Fruit fly (Drosophila melanogaster) whole organism, wandering third instar larva: ENCODE measurements around the gene meigo.

Experiments used
- Abd-B ChIP-seq: fragments of >200 bp; optimal IDR thresholded peaks from 2 replicates; lab custom pipeline; 2017; ENCODE audit warnings: missing biosample characterization, missing genetic modification characterization
- Dfd ChIP-seq: fragments of >200 bp; optimal IDR thresholded peaks from 2 replicates; lab custom pipeline; 2017; ENCODE audit warnings: missing biosample characterization, missing genetic modification characterization
- HLH106 ChIP-seq: fragments of 200-800 bp; optimal IDR thresholded peaks from 3 replicates; lab custom pipeline; 2019; ENCODE audit warnings: missing biosample characterization, mild to moderate bottlenecking, missing genetic modification characterization, moderate library complexity
- Myc ChIP-seq: fragments of >200 bp; optimal IDR thresholded peaks from 2 replicates; lab custom pipeline; 2017
- OdsH ChIP-seq: fragments of 200-800 bp; sonication (Bioruptor generic); optimal IDR thresholded peaks from 2 replicates; lab custom pipeline; 2016; ENCODE audit warnings: missing biosample characterization, mild to moderate bottlenecking, missing genetic modification characterization
- jim ChIP-seq: fragments of 175-275, 200-325 bp; sonication (Bioruptor generic); optimal IDR thresholded peaks from 2 replicates; lab custom pipeline; 2016; ENCODE audit warnings: missing biosample characterization, mild to moderate bottlenecking, missing genetic modification characterization
- pan ChIP-seq: fragments of >200 bp; optimal IDR thresholded peaks from 2 replicates; lab custom pipeline; 2017
- psq ChIP-seq: fragments of 200-800 bp; sonication (Bioruptor generic); optimal IDR thresholded peaks from 3 replicates; lab custom pipeline; 2017; ENCODE audit warnings: missing biosample characterization, mild to moderate bottlenecking, missing genetic modification characterization, moderate library complexity
- sage ChIP-seq: fragments of 200-800 bp; sonication (Bioruptor generic); optimal IDR thresholded peaks from 2 replicates; lab custom pipeline; 2016; ENCODE audit warnings: missing biosample characterization, mild to moderate bottlenecking, missing genetic modification characterization
- tai ChIP-seq: sonication (Bioruptor generic); optimal IDR thresholded peaks from 2 replicates; lab custom pipeline; 2016; ENCODE audit warnings: missing biosample characterization, missing genetic modification characterization
- usp ChIP-seq: fragments of >200 bp; optimal IDR thresholded peaks from 2 replicates; lab custom pipeline; 2017; ENCODE audit warnings: missing biosample characterization, missing genetic modification characterization
- woc ChIP-seq: sonication (Bioruptor generic); optimal IDR thresholded peaks from 2 replicates; lab custom pipeline; 2016; ENCODE audit warnings: missing biosample characterization, mild to moderate bottlenecking, missing genetic modification characterization

DNA sequence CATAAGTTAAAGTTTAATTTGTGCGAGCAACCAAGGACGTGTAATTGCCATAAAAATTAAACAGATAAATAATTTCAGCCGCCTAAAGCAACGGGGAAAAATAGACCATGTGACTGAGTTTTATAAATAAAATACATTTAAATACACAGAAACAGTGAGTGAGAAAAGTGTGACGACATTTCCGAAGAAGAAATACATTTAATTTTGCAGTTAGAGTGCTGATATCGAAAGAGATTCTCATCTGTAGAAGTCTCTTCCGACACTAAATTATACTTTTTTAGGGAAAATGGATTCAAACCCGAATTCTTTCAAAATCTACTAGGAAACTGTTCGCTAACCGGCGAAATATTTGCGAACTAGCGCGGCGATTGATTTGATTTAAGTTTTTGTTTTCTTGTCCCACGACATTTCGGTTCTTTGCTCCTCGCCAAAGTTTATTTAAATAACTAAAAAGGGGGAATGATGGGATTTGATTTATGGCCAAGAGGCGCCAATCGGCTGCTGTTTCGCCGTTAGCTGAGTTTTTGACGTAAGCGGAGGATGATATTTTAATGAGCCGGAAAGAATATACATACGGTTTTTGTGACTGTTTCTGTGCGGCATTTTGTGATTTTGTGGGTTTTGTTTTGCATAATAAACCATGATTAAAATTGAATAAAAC lies 51.6 kb downstream of the meigo start:
- TF ChIP-seq psq = no peak
- no peak for TF ChIP-seq usp (GFP tag; lab: Kevin White, UChicago)
- TF ChIP-seq pan (lab: Kevin White, UChicago) = no peak
- TF ChIP-seq OdsH (GFP tag; lab: Kevin White, UChicago) = no peak
- no peak for TF ChIP-seq Abd-B (GFP tag; lab: Kevin White, UChicago)
- TF ChIP-seq HLH106 = no peak
- TF ChIP-seq woc (GFP tag; lab: Kevin White, UChicago) = no peak
- TF ChIP-seq jim (GFP tag; lab: Kevin White, UChicago) = no peak
- no peak for TF ChIP-seq Myc (lab: Kevin White, UChicago)
- TF ChIP-seq Dfd (GFP tag; lab: Kevin White, UChicago) = no peak
- TF ChIP-seq tai (GFP tag; lab: Kevin White, UChicago) = no peak
- TF ChIP-seq sage (GFP tag; lab: Kevin White, UChicago) = no peak
